Worm (Caenorhabditis elegans) whole organism, midembryonic: Measurements from ENCODE around the gene phlp-2.

Experiments used
- T22C8.4 ChIP-seq: fragments of 200-800 bp; sonication (Bioruptor generic); IDR thresholded peaks from 2 replicates; pipeline ENCODE4 v1.3.6; 2022; ENCODE audit warnings: missing genetic modification characterization, missing compliant biosample characterization
- cog-1 ChIP-seq: sonication (generic microtip); optimal IDR thresholded peaks from 2 replicates; lab custom pipeline; 2016; ENCODE audit warnings: missing genetic modification characterization, missing compliant biosample characterization
- flt-1 ChIP-seq: fragments of 200-800 bp; sonication (Bioruptor generic); IDR thresholded peaks from 2 replicates; pipeline ENCODE4 v1.3.6; 2022; ENCODE audit warnings: missing genetic modification characterization, missing compliant biosample characterization
- ref-1 ChIP-seq: fragments of 200-800 bp; sonication (Bioruptor generic); conservative IDR thresholded peaks from 2 replicates; pipeline ENCODE4 v1.3.6; 2022; ENCODE audit warnings: missing genetic modification reagents, missing genetic modification characterization, missing compliant biosample characterization
- tab-1 ChIP-seq: fragments of 200-800 bp; sonication (Bioruptor generic); IDR thresholded peaks from 2 replicates; pipeline ENCODE4 v1.3.6; 2022; ENCODE audit warnings: missing genetic modification characterization, missing compliant biosample characterization
- ztf-23 ChIP-seq: fragments of 200-800 bp; sonication (Bioruptor generic); IDR thresholded peaks from 2 replicates; pipeline ENCODE4 v1.3.6; 2022; ENCODE audit warnings: missing genetic modification reagents, missing genetic modification characterization, missing compliant biosample characterization
- ztf-29 ChIP-seq: fragments of 200-800 bp; sonication (Bioruptor generic); IDR thresholded peaks from 2 replicates; pipeline ENCODE4 v1.3.6; 2022; ENCODE audit warnings: missing genetic modification reagents, missing genetic modification characterization, missing compliant biosample characterization

DNA sequence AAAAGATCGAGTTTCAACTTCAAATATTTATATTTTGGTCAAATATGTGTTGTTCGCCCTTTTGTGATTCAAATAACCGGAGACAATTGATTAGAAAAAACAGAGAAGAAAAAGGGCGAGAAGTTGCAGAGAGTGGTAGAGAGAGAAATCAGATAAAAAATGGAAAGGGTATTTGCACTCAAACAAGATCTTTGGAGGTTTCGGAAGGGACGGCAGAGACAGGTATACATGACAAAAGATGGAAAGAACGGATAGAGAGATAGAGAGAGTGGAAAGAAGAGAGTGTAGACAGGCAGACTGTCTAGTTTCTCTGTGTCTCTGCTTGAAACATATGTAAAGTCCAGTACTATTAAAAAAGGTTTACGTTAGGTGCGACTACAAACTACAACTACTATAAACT lies 26.9 kb downstream of the phlp-2 start:
- TF ChIP-seq cog-1 (no peak), ztf-29 (GFP tag; lab: Robert Waterston, UW) (no peak), flt-1 (GFP tag; lab: Robert Waterston, UW) (no peak), ztf-23 (GFP tag; lab: Robert Waterston, UW) (no peak), T22C8.4 (GFP tag; lab: Robert Waterston, UW) (no peak), tab-1 (GFP tag; lab: Robert Waterston, UW) (no peak), ref-1 (GFP tag; lab: Robert Waterston, UW) (no peak)
